Worm (Caenorhabditis elegans) whole organism, L4/young adult: ENCODE data around the gene mrp-3.

Experiments used
- W03F9.2 ChIP-seq: fragments of 150-350 bp; optimal IDR thresholded peaks from 2 replicates; lab custom pipeline; 2014; ENCODE audit warnings: missing biosample characterization, missing genetic modification characterization
- dao-5 ChIP-seq: sonication (generic microtip); optimal IDR thresholded peaks from 2 replicates; lab custom pipeline; 2016; ENCODE audit warnings: missing genotype, missing genetic modification characterization, moderate library complexity, missing compliant biosample characterization
- him-1 ChIP-seq: sonication (generic microtip); optimal IDR thresholded peaks from 2 replicates; lab custom pipeline; 2016; ENCODE audit warnings: missing genotype, missing genetic modification reagents, missing genetic modification characterization, missing compliant biosample characterization

mrp-3 gene

DNA sequence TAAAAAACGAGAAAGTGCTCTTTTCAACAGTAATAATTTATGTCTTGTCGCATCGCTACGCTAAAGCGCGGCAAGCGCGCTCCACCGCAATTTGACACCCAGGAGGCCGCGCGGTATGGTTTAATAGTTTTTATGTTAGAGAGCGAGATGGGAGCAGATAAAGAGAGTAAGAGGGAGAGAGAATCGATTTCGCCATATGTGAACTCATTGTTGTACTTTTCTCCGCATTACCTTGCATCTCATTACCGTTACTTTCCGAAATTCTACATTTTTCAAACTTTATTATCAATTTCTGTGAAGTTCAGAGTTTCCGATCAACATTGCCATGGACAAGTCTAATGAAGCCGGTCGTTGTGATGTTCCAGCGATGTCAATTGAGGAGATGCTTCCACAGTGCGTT is 15.7 kb downstream of the mrp-3 start, which contains the start of gene F31B9.3:
TSS of gene F31B9.3 (plus strand) at position 301 of the 400 bp plus-strand sequence.
- no peak for TF ChIP-seq him-1
- no peak for TF ChIP-seq dao-5
- no peak for TF ChIP-seq W03F9.2

DNA sequence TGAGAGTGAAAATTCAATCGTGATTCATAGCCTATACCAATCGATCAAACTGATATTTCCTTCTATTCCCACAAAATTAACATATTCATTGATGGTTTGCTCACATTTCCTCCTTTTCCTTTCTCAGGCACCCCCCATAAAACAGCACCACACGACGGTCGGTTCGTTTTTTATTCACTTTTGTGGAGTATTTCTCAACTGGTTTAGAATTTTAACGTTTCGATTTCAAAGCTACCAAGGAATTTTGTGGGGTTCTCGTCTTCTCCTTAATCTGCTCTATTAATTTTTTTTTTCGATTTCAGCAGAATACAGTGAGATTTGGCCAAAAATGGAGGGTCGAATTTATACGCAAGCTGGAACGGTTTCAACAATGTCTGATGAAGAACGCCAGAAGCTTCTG is 19.8 kb downstream of the mrp-3 start, which contains the start of gene F31B9.7:
TSS of gene F31B9.7 (plus strand) at position 301 of the 400 bp plus-strand sequence.
- no peak for TF ChIP-seq him-1
- no peak for TF ChIP-seq W03F9.2
- TF ChIP-seq dao-5 = no peak

DNA sequence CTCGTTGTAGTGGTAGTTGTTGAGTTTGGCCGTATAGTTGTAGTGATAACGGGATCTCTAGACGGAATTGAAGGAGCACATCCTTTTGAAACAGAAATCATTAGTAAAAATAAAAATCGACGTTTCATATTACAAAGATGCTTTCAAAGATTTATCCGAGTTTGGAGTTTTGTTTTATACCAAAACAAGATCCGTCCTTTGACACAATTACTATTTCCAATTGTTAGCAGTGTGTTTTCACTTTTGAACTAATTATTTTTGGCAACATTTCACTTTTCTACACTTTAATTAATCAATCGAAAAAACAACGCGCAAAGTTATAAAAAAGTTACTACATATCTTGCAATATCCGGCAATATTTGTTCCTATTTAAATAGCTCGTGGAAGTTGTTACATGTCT is 22.1 kb downstream of the mrp-3 start, which contains the start of the genes F31B9.4 and F31B9.2:
TSS of gene F31B9.4 (minus strand) at position 101 of the 400 bp plus-strand sequence.
TSS of gene F31B9.2 (plus strand) at position 368 of the 400 bp plus-strand sequence.
- TF ChIP-seq W03F9.2 = no peak
- TF ChIP-seq dao-5 = no peak
- no peak for TF ChIP-seq him-1

ce11 chrX:15915774-15916173 is 23.4 kb downstream of the mrp-3 start:
- no peak for TF ChIP-seq him-1
- no peak for TF ChIP-seq W03F9.2
- no peak for TF ChIP-seq dao-5

DNA sequence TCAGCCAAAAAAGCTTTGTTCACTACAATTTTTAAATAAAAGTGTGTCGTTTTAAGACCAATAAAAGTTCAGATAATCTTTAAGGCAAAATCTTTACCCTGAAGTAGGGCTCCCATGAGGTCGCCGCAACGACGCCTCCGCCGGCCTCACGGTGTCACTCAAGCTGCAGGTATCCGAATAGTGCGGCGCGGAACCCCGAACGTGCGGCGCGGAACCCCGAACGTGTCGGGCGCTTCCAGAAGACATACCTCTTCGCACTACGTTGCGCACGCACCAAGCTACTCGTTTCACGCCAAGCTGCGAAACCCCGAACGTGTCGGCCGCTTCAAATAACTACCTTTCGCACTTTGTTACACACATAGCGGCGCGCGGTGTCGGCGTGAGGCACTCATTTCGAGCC is 26.3 kb downstream of the mrp-3 start:
- TF ChIP-seq W03F9.2 (no peak), dao-5 (no peak), him-1 (no peak)

- no peak for TF ChIP-seq W03F9.2
- no peak for TF ChIP-seq dao-5
- TF ChIP-seq him-1 = no peak
These were observed 28.8 kb downstream of the mrp-3 start, which contains the start of gene npr-33 for ce11 chrX:15910328-15910727. Gene npr-33, plus strand, starts transcription at chrX:15910628.

- TF ChIP-seq him-1 = no peak
- no peak for TF ChIP-seq dao-5
- no peak for TF ChIP-seq W03F9.2
These were observed 36.3 kb downstream of the mrp-3 start for ce11 chrX:15902835-15903234.

ce11 chrX:15901214-15901613 is 37.9 kb downstream of the mrp-3 start:
- TF ChIP-seq him-1 = no peak
- TF ChIP-seq W03F9.2 = no peak
- TF ChIP-seq dao-5 = no peak

- no peak for TF ChIP-seq dao-5
- no peak for TF ChIP-seq W03F9.2
- TF ChIP-seq him-1 = no peak
These were observed 46.6 kb downstream of the mrp-3 start for ce11 chrX:15892525-15892924.

ce11 chrX:15887989-15888388 is 51.1 kb downstream of the mrp-3 start:
- TF ChIP-seq him-1 = no peak
- no peak for TF ChIP-seq W03F9.2
- no peak for TF ChIP-seq dao-5

DNA sequence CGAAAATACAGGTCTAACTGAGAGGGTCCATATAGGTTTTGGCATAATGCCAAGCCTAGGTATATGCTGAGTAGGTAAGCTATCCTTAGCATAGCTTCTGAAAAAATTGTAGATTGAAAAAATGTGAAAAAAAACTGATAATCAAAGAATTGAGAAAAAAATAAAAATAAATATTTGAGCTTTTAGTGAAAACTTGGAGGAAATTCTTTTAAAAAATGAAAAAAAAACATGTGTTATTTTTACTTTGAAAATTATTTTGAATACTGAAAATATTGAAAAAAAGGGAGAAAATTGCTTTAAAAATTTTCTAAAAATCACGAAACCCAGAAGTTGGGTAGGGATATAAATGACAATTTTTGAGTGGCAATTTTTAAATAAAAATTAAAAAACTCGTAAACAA is 51.6 kb downstream of the mrp-3 start, which contains the start of gene F53H4.3:
TSS of gene F53H4.3 (minus strand) at position 101 of the 400 bp plus-strand sequence.
- TF ChIP-seq dao-5 (no peak), him-1 (no peak), W03F9.2 (no peak)

- TF ChIP-seq dao-5 (no peak), W03F9.2 (no peak), him-1 (no peak)
These were observed 54.6 kb downstream of the mrp-3 start for ce11 chrX:15884478-15884877.

DNA sequence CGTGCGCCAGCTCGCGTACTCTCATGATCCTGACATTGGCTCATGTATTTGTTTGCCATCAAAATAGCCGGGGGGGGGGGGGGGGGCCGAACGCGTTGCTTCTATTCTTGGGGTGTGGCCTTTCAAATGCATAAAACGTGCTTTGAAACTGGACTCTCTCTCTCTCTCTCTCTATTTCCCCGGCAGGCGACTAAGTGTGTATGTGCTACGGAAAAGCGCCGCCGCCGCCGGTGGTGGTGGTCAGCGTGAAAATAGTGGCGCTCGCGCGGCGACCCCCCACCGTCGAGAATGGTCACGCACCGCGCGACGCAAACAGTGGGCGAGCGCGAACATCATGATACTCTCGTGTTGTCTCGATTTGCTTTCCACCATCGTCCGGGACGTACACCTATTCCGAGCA is 58.1 kb downstream of the mrp-3 start:
- TF ChIP-seq W03F9.2 (no peak), him-1 (no peak), dao-5 (no peak)
